Worm (Caenorhabditis elegans) whole organism, late embryonic: ENCODE results near the gene Y45G5AM.7.
A peak's percentile ranks its signal among the peaks of the same experiment; 100 is the strongest.

ENCODE experiments used
- C08G9.2 ChIP-seq: sonication (generic microtip); optimal IDR thresholded peaks from 2 replicates; lab custom pipeline; 2016; ENCODE audit warnings: mild to moderate bottlenecking, missing genetic modification characterization, moderate library complexity, missing compliant biosample characterization
- C38D4.7 ChIP-seq: fragments of 200-800 bp; sonication (Bioruptor generic); optimal IDR thresholded peaks from 2 replicates; lab custom pipeline; 2018; ENCODE audit warnings: mild to moderate bottlenecking, missing genetic modification characterization, moderate library complexity, missing compliant biosample characterization
- K02D7.2 ChIP-seq: sonication (generic microtip); optimal IDR thresholded peaks from 2 replicates; lab custom pipeline; 2017; ENCODE audit warnings: mild to moderate bottlenecking, missing genetic modification characterization, missing compliant biosample characterization
- K09A11.1 ChIP-seq: sonication (generic microtip); optimal IDR thresholded peaks from 2 replicates; lab custom pipeline; 2017; ENCODE audit warnings: antibody characterized with exemption, mild to moderate bottlenecking, missing genetic modification characterization, missing compliant biosample characterization; ENCODE audit not compliant: insufficient read depth
- Y22D7AL.16 ChIP-seq: sonication (generic microtip); optimal IDR thresholded peaks from 2 replicates; lab custom pipeline; 2016; ENCODE audit warnings: missing genetic modification characterization, missing compliant biosample characterization
- ahr-1 ChIP-seq: sonication (generic microtip); optimal IDR thresholded peaks from 2 replicates; lab custom pipeline; 2016; ENCODE audit warnings: missing genetic modification characterization, missing compliant biosample characterization
- ama-1 ChIP-seq: fragments of 150-350 bp; optimal IDR thresholded peaks from 2 replicates; lab custom pipeline; 2014
- ceh-14 ChIP-seq: sonication (generic microtip); optimal IDR thresholded peaks from 2 replicates; lab custom pipeline; 2016; ENCODE audit warnings: missing genotype, missing genetic modification characterization, missing compliant biosample characterization
- ceh-18 ChIP-seq: sonication (generic microtip); optimal IDR thresholded peaks from 2 replicates; lab custom pipeline; 2016; ENCODE audit warnings: missing genetic modification characterization, missing compliant biosample characterization
- ceh-19 ChIP-seq: fragments of 200-800 bp; sonication (Bioruptor generic); optimal IDR thresholded peaks from 2 replicates; lab custom pipeline; 2018; ENCODE audit warnings: mild to moderate bottlenecking, missing genetic modification characterization, missing compliant biosample characterization
- ceh-24 ChIP-seq: sonication (generic microtip); optimal IDR thresholded peaks from 2 replicates; lab custom pipeline; 2016; ENCODE audit warnings: mild to moderate bottlenecking, missing genetic modification characterization, missing compliant biosample characterization
- ceh-34 ChIP-seq: sonication (generic microtip); optimal IDR thresholded peaks from 2 replicates; lab custom pipeline; 2016; ENCODE audit warnings: mild to moderate bottlenecking, missing genetic modification characterization, missing compliant biosample characterization
- ceh-45 ChIP-seq: fragments of 200-800 bp; sonication (Bioruptor generic); IDR thresholded peaks from 2 replicates; pipeline ENCODE4 v1.3.6; 2022; ENCODE audit warnings: missing genetic modification reagents, missing genetic modification characterization, missing compliant biosample characterization
- ceh-48 ChIP-seq: sonication (generic microtip); optimal IDR thresholded peaks from 2 replicates; lab custom pipeline; 2016; ENCODE audit warnings: missing genetic modification characterization, inconsistent platforms, missing compliant biosample characterization
- ceh-6 ChIP-seq: fragments of 200-800 bp; sonication (Bioruptor generic); optimal IDR thresholded peaks from 2 replicates; lab custom pipeline; 2018; ENCODE audit warnings: mild to moderate bottlenecking, missing genetic modification characterization, missing compliant biosample characterization
- elt-4 ChIP-seq: sonication (generic microtip); optimal IDR thresholded peaks from 2 replicates; lab custom pipeline; 2016; ENCODE audit warnings: missing genetic modification characterization, missing compliant biosample characterization
- eyg-1 ChIP-seq: sonication (generic microtip); optimal IDR thresholded peaks from 2 replicates; lab custom pipeline; 2016; ENCODE audit warnings: missing genotype, missing genetic modification characterization, missing compliant biosample characterization
- fax-1 ChIP-seq: sonication (generic microtip); optimal IDR thresholded peaks from 2 replicates; lab custom pipeline; 2016; ENCODE audit warnings: missing genotype, missing genetic modification characterization, missing compliant biosample characterization
- fkh-10 ChIP-seq: fragments of 150-350 bp; optimal IDR thresholded peaks from 2 replicates; lab custom pipeline; 2014; ENCODE audit warnings: missing biosample characterization, missing genetic modification reagents, missing genetic modification characterization
- hlh-13 ChIP-seq: fragments of 200-800 bp; sonication (Bioruptor generic); optimal IDR thresholded peaks from 2 replicates; lab custom pipeline; 2018; ENCODE audit warnings: mild to moderate bottlenecking, missing genetic modification characterization, missing compliant biosample characterization
- hlh-30 ChIP-seq: sonication (generic microtip); optimal IDR thresholded peaks from 2 replicates; lab custom pipeline; 2017; ENCODE audit warnings: antibody characterized with exemption, missing genetic modification characterization, missing compliant biosample characterization; ENCODE audit not compliant: insufficient read depth
- lim-6 ChIP-seq: sonication (generic microtip); optimal IDR thresholded peaks from 2 replicates; lab custom pipeline; 2016; ENCODE audit warnings: missing genetic modification characterization, missing compliant biosample characterization
- lin-11 ChIP-seq: fragments of 200-800 bp; sonication (Bioruptor generic); optimal IDR thresholded peaks from 2 replicates; lab custom pipeline; 2018; ENCODE audit warnings: mild to moderate bottlenecking, missing genetic modification characterization, missing compliant biosample characterization
- madf-2 ChIP-seq: sonication (generic microtip); optimal IDR thresholded peaks from 2 replicates; lab custom pipeline; 2017; ENCODE audit warnings: missing genetic modification characterization, missing compliant biosample characterization
- nfya-1 ChIP-seq: sonication (generic microtip); optimal IDR thresholded peaks from 2 replicates; lab custom pipeline; 2017; ENCODE audit warnings: missing genetic modification characterization, mild to moderate bottlenecking, missing compliant biosample characterization, antibody characterized with exemption, moderate library complexity
- nhr-232 ChIP-seq: sonication (generic microtip); optimal IDR thresholded peaks from 2 replicates; lab custom pipeline; 2016; ENCODE audit warnings: missing genetic modification characterization, missing compliant biosample characterization
- npax-4 ChIP-seq: sonication (generic microtip); optimal IDR thresholded peaks from 2 replicates; lab custom pipeline; 2016; ENCODE audit warnings: missing genetic modification characterization, missing compliant biosample characterization
- odd-2 ChIP-seq: sonication (generic microtip); optimal IDR thresholded peaks from 2 replicates; lab custom pipeline; 2017; ENCODE audit warnings: antibody characterized with exemption, mild to moderate bottlenecking, missing genetic modification characterization, missing compliant biosample characterization
- pag-3 ChIP-seq: sonication (generic microtip); optimal IDR thresholded peaks from 2 replicates; lab custom pipeline; 2016; ENCODE audit warnings: missing compliant biosample characterization, missing genetic modification characterization, borderline replicate concordance
- pat-9 ChIP-seq: fragments of 200-800 bp; sonication (Bioruptor generic); optimal IDR thresholded peaks from 2 replicates; lab custom pipeline; 2018; ENCODE audit warnings: mild to moderate bottlenecking, missing genetic modification characterization, moderate library complexity, missing compliant biosample characterization
- pha-4 ChIP-seq: fragments of 150-350 bp; optimal IDR thresholded peaks from 2 replicates; lab custom pipeline; 2018; ENCODE audit warnings: missing biosample characterization, missing genetic modification reagents, missing genetic modification characterization
- pros-1 ChIP-seq: fragments of 150-350 bp; optimal IDR thresholded peaks from 2 replicates; lab custom pipeline; 2014; ENCODE audit warnings: missing biosample characterization, missing genetic modification reagents, missing genetic modification characterization
- ref-2 ChIP-seq: sonication (generic microtip); optimal IDR thresholded peaks from 2 replicates; lab custom pipeline; 2016; ENCODE audit warnings: missing genetic modification characterization, missing compliant biosample characterization
- sdc-2 ChIP-seq: sonication (generic microtip); optimal IDR thresholded peaks from 2 replicates; lab custom pipeline; 2016; ENCODE audit warnings: missing genotype, missing genetic modification characterization, missing compliant biosample characterization
- tbx-7 ChIP-seq: sonication (generic microtip); optimal IDR thresholded peaks from 2 replicates; lab custom pipeline; 2016; ENCODE audit warnings: missing genotype, missing genetic modification characterization, missing compliant biosample characterization
- unc-3 ChIP-seq, 2 experiments: fragments of 200-800 bp in 1 of 2; sonication (Bioruptor generic) in 1 of 2; sonication (generic microtip) in 1 of 2; conservative IDR thresholded peaks in 1 of 2; optimal IDR thresholded peaks in 1 of 2; 2 replicates each; pipeline versions ENCODE4 v1.3.6 to Lab custom; 2016 to 2022; ENCODE audit warnings: missing compliant biosample characterization in 2 of 2, missing genetic modification characterization in 2 of 2, missing genetic modification reagents in 1 of 2
- unc-86 ChIP-seq: sonication (generic microtip); optimal IDR thresholded peaks from 2 replicates; lab custom pipeline; 2016; ENCODE audit warnings: missing genetic modification characterization, missing compliant biosample characterization
- zip-5 ChIP-seq: sonication (generic microtip); optimal IDR thresholded peaks from 2 replicates; lab custom pipeline; 2016; ENCODE audit warnings: missing genetic modification characterization, missing compliant biosample characterization

The Y45G5AM.7 gene

DNA sequence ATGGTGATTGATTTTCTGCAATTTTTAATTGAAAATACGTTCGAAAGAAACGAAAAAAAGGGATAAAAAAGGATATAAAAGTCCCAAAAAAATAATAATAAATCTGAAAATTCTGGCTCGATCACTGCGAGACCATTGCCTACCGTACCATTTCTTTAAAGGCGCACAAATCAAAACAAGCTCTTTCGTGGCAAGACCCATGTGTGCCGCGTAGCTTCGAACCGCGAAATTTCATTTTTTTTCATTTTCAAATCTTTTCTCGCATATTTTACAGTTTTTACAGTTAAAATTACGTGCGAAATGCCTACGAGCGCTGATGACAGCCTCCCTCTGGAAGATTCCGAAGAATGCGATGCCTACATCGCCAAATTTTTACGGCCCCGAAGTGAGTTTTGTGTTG lies 5.6 kb upstream of the Y45G5AM.7 start, which contains the start of the genes coh-4 and pid-5:
TSS of gene coh-4 (minus strand) at position 17 of the 400 bp plus-strand sequence.
TSS of gene pid-5 (plus strand) at position 259 of the 400 bp plus-strand sequence.
- no peak for TF ChIP-seq K09A11.1 (tag; lab: Kevin White, UChicago)
- no peak for TF ChIP-seq ama-1
- TF ChIP-seq pha-4 (tag; lab: Kevin White, UChicago), result no peak
- no peak for TF ChIP-seq ref-2
- TF ChIP-seq pat-9, result no peak
- TF ChIP-seq npax-4, result no peak
- no peak for TF ChIP-seq C38D4.7 (GFP tag; lab: Kevin White, UChicago)

DNA sequence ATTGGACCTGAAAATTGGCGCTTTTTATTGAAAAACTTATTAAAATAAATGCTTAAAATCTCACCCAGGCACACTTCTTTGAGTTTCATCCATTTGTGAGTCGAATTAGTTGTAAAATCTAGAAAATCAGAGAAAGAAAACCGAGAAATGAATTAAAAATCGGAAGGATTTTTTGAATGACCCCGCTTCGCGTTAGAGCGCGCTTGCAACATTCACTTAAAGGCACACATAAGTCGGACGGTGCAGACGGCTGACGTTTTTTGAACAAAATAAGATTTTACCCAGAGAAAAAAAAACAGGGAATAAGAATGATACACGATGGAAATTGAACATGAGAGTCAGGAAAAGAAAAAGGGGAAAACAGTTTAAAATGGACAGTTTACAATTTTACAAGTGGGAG lies 380 bp downstream of the Y45G5AM.7 start:
- TF ChIP-seq nfya-1 (tag; lab: Kevin White, UChicago) (peak; percentile 2), nhr-232 (tag; lab: Kevin White, UChicago) (no peak)

DNA sequence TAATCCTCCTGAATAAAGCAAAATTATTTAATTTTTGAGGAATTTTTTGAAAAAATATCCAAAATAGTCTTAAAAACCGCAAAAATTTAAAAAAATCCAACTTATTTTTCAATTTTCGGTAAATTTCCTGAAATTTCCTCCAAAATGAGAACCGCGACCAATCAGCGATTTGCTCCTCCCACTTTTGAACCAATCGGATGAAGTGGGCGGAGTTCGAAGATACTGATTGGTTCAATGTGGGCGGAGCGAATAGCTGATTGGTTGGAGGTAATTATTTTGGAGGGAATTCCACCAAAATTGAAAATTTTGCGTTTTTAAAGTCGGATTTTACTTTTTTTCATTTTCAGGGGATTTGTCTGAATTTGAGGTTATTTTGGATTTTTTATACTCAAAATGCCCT lies 2.0 kb downstream of the Y45G5AM.7 start:
- TF ChIP-seq ceh-34, result no peak
- peak; percentile 97 for TF ChIP-seq nfya-1 (tag; lab: Kevin White, UChicago)

DNA sequence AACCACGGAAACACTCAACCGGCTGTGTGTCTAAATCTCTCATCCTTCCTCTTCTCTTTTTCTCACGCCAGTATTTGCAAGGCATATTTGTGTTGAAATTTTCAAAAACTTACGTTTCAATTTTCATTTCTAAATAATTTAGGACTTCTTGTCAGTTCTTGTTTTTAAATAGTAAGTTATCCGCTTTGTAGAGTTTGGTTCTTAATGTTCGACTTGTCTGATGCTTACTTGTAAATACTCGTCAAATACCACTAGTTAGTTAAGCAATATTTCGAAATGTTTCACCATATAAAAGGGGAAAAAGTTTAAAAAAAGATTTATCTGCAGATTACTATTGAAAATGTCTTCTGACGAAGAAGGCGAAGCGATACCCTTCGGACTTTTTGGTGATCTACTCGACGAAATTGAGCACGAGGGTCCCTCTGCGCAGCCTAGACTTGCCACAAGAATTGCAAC lies 5.5 kb downstream of the Y45G5AM.7 start, which contains the start of gene Y45G5AM.3:
TSS of gene Y45G5AM.3 (plus strand) at position 51 of the 456 bp plus-strand sequence.
- no peak for TF ChIP-seq C08G9.2
- no peak for TF ChIP-seq tbx-7 (tag; lab: Kevin White, UChicago)
- TF ChIP-seq odd-2, result no peak
- no peak for TF ChIP-seq ceh-45 (GFP tag; lab: Robert Waterston, UW)
- no peak for TF ChIP-seq madf-2 (tag; lab: Kevin White, UChicago)
- TF ChIP-seq lin-11, result no peak
- TF ChIP-seq eyg-1 (tag; lab: Kevin White, UChicago), result no peak
- TF ChIP-seq ceh-18 (tag; lab: Kevin White, UChicago), result no peak
- no peak for TF ChIP-seq pag-3 (tag; lab: Kevin White, UChicago)
- TF ChIP-seq lim-6, result no peak
- TF ChIP-seq, all 69 proteins: peak for 0

DNA sequence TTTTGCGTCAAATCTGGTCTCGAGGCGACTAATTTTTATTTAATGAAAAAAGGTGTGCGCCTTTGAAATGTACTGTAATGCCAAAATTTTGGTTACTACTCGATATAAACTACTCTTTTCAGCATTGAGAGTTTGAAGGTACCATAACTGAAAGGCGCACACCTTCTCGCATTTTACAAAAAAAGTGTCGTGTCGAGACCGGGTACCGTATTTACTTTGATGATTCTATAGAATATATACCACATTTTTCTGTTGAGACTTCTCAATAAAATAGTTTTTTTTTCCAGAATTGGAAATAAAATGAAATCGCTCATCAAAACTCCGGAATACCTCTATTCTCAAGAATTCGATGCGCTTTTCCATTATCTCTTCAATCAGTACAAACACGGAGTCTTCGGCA lies 7.1 kb downstream of the Y45G5AM.7 start, which contains the start of gene Y45G5AM.4:
TSS of gene Y45G5AM.4 (plus strand) at position 301 of the 400 bp plus-strand sequence.
- no peak for TF ChIP-seq lim-6
- TF ChIP-seq ceh-19 (GFP tag; lab: Kevin White, UChicago), result no peak
- TF ChIP-seq ceh-45 (GFP tag; lab: Robert Waterston, UW), result no peak
- no peak for TF ChIP-seq ceh-6 (GFP tag; lab: Kevin White, UChicago)
- TF ChIP-seq sdc-2, result no peak
- no peak for TF ChIP-seq fax-1 (tag; lab: Kevin White, UChicago)
- TF ChIP-seq elt-4 (tag; lab: Kevin White, UChicago), result no peak
- TF ChIP-seq eyg-1 (tag; lab: Kevin White, UChicago), result no peak
- no peak for TF ChIP-seq tbx-7 (tag; lab: Kevin White, UChicago)
- TF ChIP-seq ceh-18 (tag; lab: Kevin White, UChicago), result no peak
- TF ChIP-seq ceh-14 (tag; lab: Kevin White, UChicago), result no peak
- TF ChIP-seq fkh-10 (GFP tag; lab: Kevin White, UChicago), result no peak
- TF ChIP-seq pag-3 (tag; lab: Kevin White, UChicago), result no peak
- TF ChIP-seq hlh-13 (GFP tag; lab: Kevin White, UChicago), result no peak
- TF ChIP-seq unc-86, result no peak
- TF ChIP-seq zip-5 (tag; lab: Kevin White, UChicago), result no peak
- no peak for TF ChIP-seq K02D7.2 (tag; lab: Kevin White, UChicago)

DNA sequence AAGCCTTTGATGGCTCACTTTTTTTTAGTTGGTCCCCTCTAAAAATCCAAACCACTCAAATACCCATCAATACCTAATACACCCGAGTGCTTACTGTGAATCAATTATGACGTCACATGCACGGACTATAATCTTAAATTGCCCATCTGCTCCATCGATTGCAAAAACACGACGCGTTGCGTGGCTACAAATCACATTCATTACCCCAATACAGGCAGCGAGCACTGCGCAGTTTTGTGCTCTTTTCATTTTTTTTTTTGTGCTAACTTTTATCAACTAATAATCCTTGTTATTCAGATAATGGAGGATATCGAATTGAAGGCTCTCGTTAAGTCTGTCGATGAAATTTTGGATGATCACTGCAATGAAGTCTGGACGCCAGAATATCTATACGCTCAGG lies 10.0 kb downstream of the Y45G5AM.7 start, which contains the start of gene Y45G5AM.5:
TSS of gene Y45G5AM.5 (plus strand) at position 301 of the 400 bp plus-strand sequence.
- no peak for TF ChIP-seq unc-3 (GFP tag; conservative IDR thresholded peaks at IDR 0.05; lab: Robert Waterston, UW)
- TF ChIP-seq unc-3 (tag; optimal IDR thresholded peaks at IDR 0.05; lab: Kevin White, UChicago), result no peak
- no peak for TF ChIP-seq tbx-7 (tag; lab: Kevin White, UChicago)
- no peak for TF ChIP-seq pat-9
- TF ChIP-seq C38D4.7 (GFP tag; lab: Kevin White, UChicago), result no peak
- no peak for TF ChIP-seq hlh-30 (tag; lab: Kevin White, UChicago)
- TF ChIP-seq lim-6, result no peak
- TF ChIP-seq ceh-24 (tag; lab: Kevin White, UChicago), result no peak
- no peak for TF ChIP-seq ref-2
- no peak for TF ChIP-seq Y22D7AL.16 (tag; lab: Kevin White, UChicago)
- TF ChIP-seq pros-1 (tag; lab: Kevin White, UChicago), result no peak
- no peak for TF ChIP-seq pha-4 (tag; lab: Kevin White, UChicago)
- no peak for TF ChIP-seq ahr-1 (tag; lab: Kevin White, UChicago)
- no peak for TF ChIP-seq K09A11.1 (tag; lab: Kevin White, UChicago)
- TF ChIP-seq ceh-48 (tag; lab: Kevin White, UChicago), result no peak
- TF ChIP-seq ceh-19 (GFP tag; lab: Kevin White, UChicago), result no peak
- no peak for TF ChIP-seq C08G9.2
